Worm (Caenorhabditis elegans): ENCODE measurements around the gene ctsa-3.1.

ctsa-3.1 gene

DNA sequence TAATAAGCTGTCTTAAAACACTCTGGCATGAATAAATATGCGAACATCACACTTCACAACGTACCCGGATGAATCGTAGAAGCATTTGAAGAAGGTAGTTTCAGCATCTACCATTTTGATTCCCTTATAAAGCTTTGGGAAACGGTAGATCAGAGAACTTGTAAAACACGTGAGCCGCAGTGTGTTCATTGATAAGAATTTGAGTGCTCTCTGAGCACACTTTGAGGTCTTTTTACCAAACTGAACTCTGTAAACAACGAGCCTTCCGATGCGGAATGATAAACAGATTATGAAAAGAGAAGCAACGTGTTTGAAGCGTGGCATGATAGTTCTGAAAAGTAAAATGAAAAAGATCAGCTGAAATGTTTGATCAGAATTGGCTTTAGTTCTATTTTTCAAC, 5.6 kb downstream of the ctsa-3.1 start, which contains the start of gene aqp-1:
Gene aqp-1, minus strand, starts transcription at position 102 of the 400 bp plus-strand sequence.
- TF ChIP-seq attf-5 (GFP tag; optimal IDR thresholded peaks at IDR 0.05) (peak; percentile 3), tbp1 (GFP tag; optimal IDR thresholded peaks at IDR 0.05) (peak; percentile 22), somi-1 (GFP tag; optimal IDR thresholded peaks at IDR 0.05) (no peak), nhr-80 (tag; optimal IDR thresholded peaks at IDR 0.05) (peak; percentile 81), tlf-1 (GFP tag; optimal IDR thresholded peaks at IDR 0.05) (peak; percentile 7), B0336.3 (GFP tag; IDR thresholded peaks at IDR 0.05) (0 out of 2 replicates have a peak, but pooled peaks have one; percentile 30), pbrm-1 (GFP tag; IDR thresholded peaks at IDR 0.05) (no peak), let-607 (tag; optimal IDR thresholded peaks at IDR 0.05) (peak in 1 of 2 experiments; percentile 58), die-1 (tag; optimal IDR thresholded peaks at IDR 0.05) (no peak), hlh-26 (GFP tag; conservative IDR thresholded peaks at IDR 0.05) (no peak), ztf-22 (GFP tag; optimal IDR thresholded peaks at IDR 0.05) (peak; percentile 32), hmg-20 (GFP tag; IDR thresholded peaks at IDR 0.05) (no peak)

DNA sequence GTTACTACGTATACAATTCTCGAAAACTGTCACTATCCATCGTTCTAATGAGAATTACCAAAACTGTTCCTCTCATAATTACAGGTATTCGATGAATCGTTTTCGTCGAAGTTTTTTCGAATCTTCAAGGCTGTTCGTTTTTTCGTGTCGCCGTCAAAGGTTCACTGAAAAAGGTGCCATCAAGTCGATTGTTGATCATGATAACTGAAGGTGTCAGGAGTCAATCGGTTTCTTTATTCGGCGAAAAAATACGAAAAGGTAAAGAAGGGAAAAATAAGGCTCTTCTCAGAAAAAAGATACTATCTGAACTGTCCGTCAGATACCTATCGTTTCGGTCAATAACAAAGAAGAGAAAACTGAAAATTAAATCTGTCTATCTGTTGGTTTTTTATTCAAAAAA, 6.1 kb downstream of the ctsa-3.1 start:
- no peak for TF ChIP-seq ceh-40 (GFP tag; IDR thresholded peaks at IDR 0.05)
- TF ChIP-seq hsf-1 (GFP tag; IDR thresholded peaks at IDR 0.05), result no peak
- TF ChIP-seq lsy-27 (tag; optimal IDR thresholded peaks at IDR 0.05; ENCODE audit: borderline replicate concordance, insufficient read depth), result no peak
- no peak for TF ChIP-seq lir-1 (GFP tag; conservative IDR thresholded peaks at IDR 0.05)
- TF ChIP-seq K11D2.4 (GFP tag; IDR thresholded peaks at IDR 0.05), result no peak
- TF ChIP-seq egrh-3 (GFP tag; IDR thresholded peaks at IDR 0.05), result no peak
- TF ChIP-seq F57A8.1 (GFP tag; optimal IDR thresholded peaks at IDR 0.05), result no peak
- no peak for TF ChIP-seq nfya-1 (tag; optimal IDR thresholded peaks at IDR 0.05; ENCODE audit: borderline replicate concordance, insufficient read depth)
- TF ChIP-seq attf-3 (GFP tag; conservative IDR thresholded peaks at IDR 0.05), result no peak
- no peak for TF ChIP-seq F10E7.11 (tag; optimal IDR thresholded peaks at IDR 0.05)
- TF ChIP-seq mcd-1 (GFP tag; IDR thresholded peaks at IDR 0.05), result no peak
- TF ChIP-seq attf-5 (GFP tag; optimal IDR thresholded peaks at IDR 0.05), result no peak
- no peak for TF ChIP-seq F52B5.7 (tag; optimal IDR thresholded peaks at IDR 0.05)

DNA sequence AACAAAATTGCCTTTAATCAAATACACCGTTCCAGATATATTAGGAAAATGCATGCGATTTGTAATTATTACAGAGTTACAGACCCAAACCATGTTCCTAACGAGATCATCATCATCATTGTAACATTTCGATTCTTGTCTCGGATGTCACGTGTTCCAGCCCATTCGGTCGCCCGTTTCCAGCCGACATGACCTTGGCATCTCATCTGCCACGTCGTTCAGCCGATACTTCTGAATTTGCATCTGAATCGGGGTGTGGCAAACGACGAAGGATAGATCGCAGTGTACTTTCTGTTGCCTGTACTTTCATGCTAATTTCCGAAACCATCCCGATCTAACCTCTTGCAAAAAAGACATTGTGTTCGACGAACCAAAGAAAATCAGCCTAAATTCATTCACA, 7.1 kb downstream of the ctsa-3.1 start:
- TF ChIP-seq F57A8.1 (GFP tag; optimal IDR thresholded peaks at IDR 0.05) (no peak), lsl-1 (GFP tag; optimal IDR thresholded peaks at IDR 0.05) (no peak), K11D2.4 (GFP tag; IDR thresholded peaks at IDR 0.05) (no peak), hmg-20 (GFP tag; IDR thresholded peaks at IDR 0.05) (no peak), cebp-2 (GFP tag; IDR thresholded peaks at IDR 0.05) (no peak), let-526 (GFP tag; IDR thresholded peaks at IDR 0.05) (no peak), snpc-4 (GFP tag; optimal IDR thresholded peaks at IDR 0.05) (no peak), snpc-4 (tag; optimal IDR thresholded peaks at IDR 0.05) (no peak), F39B2.1 (GFP tag; IDR thresholded peaks at IDR 0.05) (no peak), mes-4 (tag; optimal IDR thresholded peaks at IDR 0.05) (no peak), him-1 (tag; optimal IDR thresholded peaks at IDR 0.05) (no peak), nhr-120 (GFP tag; IDR thresholded peaks at IDR 0.05) (no peak)

DNA sequence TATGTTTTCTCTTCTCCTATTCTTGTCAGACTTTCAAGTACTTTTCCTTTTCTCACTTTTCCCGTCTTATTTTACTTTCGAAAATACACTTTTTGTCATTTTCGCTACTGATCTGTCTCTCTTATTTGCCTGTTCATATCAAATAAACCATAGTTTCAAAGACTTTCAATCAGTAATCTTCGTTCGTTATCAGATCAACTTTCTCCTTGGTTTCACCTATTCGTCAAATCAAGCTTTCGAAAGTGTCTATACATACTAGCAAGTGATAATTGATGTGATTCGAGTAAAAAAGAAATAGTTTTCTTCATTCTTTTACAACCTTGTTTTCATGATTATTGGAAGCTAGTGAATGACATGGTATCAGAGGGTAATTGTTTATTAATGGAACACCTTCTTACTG, 10.1 kb downstream of the ctsa-3.1 start:
- TF ChIP-seq aptf-2 (GFP tag; conservative IDR thresholded peaks at IDR 0.05), result no peak
- TF ChIP-seq nhr-80 (tag; optimal IDR thresholded peaks at IDR 0.05), result peak; percentile 7
- no peak for TF ChIP-seq hsf-1 (GFP tag; IDR thresholded peaks at IDR 0.05)
- no peak for TF ChIP-seq F39B2.1 (GFP tag; IDR thresholded peaks at IDR 0.05)
